Fruit fly (Drosophila melanogaster) whole organism, embryonic: Measurements from ENCODE around the gene CG10252.

Source experiments
- B-H1 ChIP-seq: fragments of 200-800 bp; sonication (Bioruptor generic); IDR thresholded peaks from 3 replicates; pipeline ENCODE4 v1.3.6; 2022; ENCODE audit warnings: missing biosample characterization, missing genetic modification characterization
- Bdp1 ChIP-seq: fragments of 200-800 bp; sonication (Bioruptor generic); optimal IDR thresholded peaks from 3 replicates; lab custom pipeline; 2016; ENCODE audit warnings: missing biosample characterization, missing genetic modification characterization
- CG10366 ChIP-seq: fragments of 200-800 bp; sonication (Bioruptor generic); IDR thresholded peaks from 2 replicates; pipeline ENCODE4 v1.3.6; 2022; ENCODE audit warnings: missing biosample characterization, missing genetic modification characterization
- CG10543 ChIP-seq: fragments of 200-800 bp; sonication (Bioruptor generic); optimal IDR thresholded peaks from 3 replicates; lab custom pipeline; 2017; ENCODE audit warnings: missing biosample characterization, mild to moderate bottlenecking, missing genetic modification characterization, moderate library complexity
- CG11093 ChIP-seq: fragments of 200-800 bp; sonication (Bioruptor generic); IDR thresholded peaks from 3 replicates; pipeline ENCODE4 v1.3.6; 2022; ENCODE audit warnings: missing biosample characterization, missing genetic modification characterization
- CG12236 ChIP-seq: fragments of 200-800 bp; sonication (Bioruptor generic); optimal IDR thresholded peaks from 2 replicates; lab custom pipeline; 2016; ENCODE audit warnings: missing biosample characterization, missing genetic modification characterization
- CG15011 ChIP-seq: fragments of 200-800 bp; sonication (Bioruptor generic); optimal IDR thresholded peaks from 3 replicates; lab custom pipeline; 2018; ENCODE audit warnings: missing biosample characterization, mild to moderate bottlenecking, missing genetic modification characterization
- CG17186 ChIP-seq: fragments of 200-800 bp; sonication (Bioruptor generic); optimal IDR thresholded peaks from 3 replicates; lab custom pipeline; 2017; ENCODE audit warnings: missing biosample characterization, missing genetic modification reagents, missing genetic modification characterization
- CG17912 ChIP-seq: fragments of 200-800 bp; sonication (Bioruptor generic); optimal IDR thresholded peaks from 2 replicates; lab custom pipeline; 2018; ENCODE audit warnings: missing biosample characterization, mild to moderate bottlenecking, missing genetic modification characterization
- CG18764 ChIP-seq: fragments of 200-800 bp; sonication (Bioruptor generic); optimal IDR thresholded peaks from 3 replicates; lab custom pipeline; 2016; ENCODE audit warnings: missing biosample characterization, missing genetic modification characterization
- CG2116 ChIP-seq: fragments of 200-800 bp; sonication (Bioruptor generic); optimal IDR thresholded peaks from 3 replicates; lab custom pipeline; 2018; ENCODE audit warnings: missing biosample characterization, mild to moderate bottlenecking, missing genetic modification characterization
- CG33213 ChIP-seq: fragments of 200-800 bp; sonication (Bioruptor generic); optimal IDR thresholded peaks from 3 replicates; lab custom pipeline; 2016; ENCODE audit warnings: missing biosample characterization, missing genetic modification characterization
- CG43689 ChIP-seq: fragments of 200-800 bp; sonication (Bioruptor generic); IDR thresholded peaks from 2 replicates; pipeline ENCODE4 v1.3.6; 2022; ENCODE audit warnings: missing biosample characterization, missing genetic modification characterization
- CG4854 ChIP-seq: fragments of 200-800 bp; sonication (Bioruptor generic); optimal IDR thresholded peaks from 2 replicates; lab custom pipeline; 2016; ENCODE audit warnings: missing biosample characterization, missing genetic modification characterization, inconsistent platforms
- CG6683 ChIP-seq: fragments of 200-800 bp; sonication (Bioruptor generic); optimal IDR thresholded peaks from 2 replicates; lab custom pipeline; 2017; ENCODE audit warnings: missing biosample characterization, mild to moderate bottlenecking, missing genetic modification characterization, missing genetic modification reagents
- CG7928 ChIP-seq: fragments of 200-800 bp; sonication (Bioruptor generic); optimal IDR thresholded peaks from 2 replicates; lab custom pipeline; 2017; ENCODE audit warnings: missing biosample characterization, mild to moderate bottlenecking, missing genetic modification characterization
- CG8924 ChIP-seq: fragments of 200-800 bp; optimal IDR thresholded peaks from 3 replicates; lab custom pipeline; 2019; ENCODE audit warnings: missing biosample characterization, mild to moderate bottlenecking, missing genetic modification characterization, moderate library complexity
- Dbx ChIP-seq: fragments of 200-800 bp; sonication (Bioruptor generic); IDR thresholded peaks from 3 replicates; pipeline ENCODE4 v1.3.6; 2022; ENCODE audit warnings: missing biosample characterization, missing genetic modification characterization
- Drgx ChIP-seq: fragments of 200-800 bp; sonication (Bioruptor generic); IDR thresholded peaks from 2 replicates; pipeline ENCODE4 v1.3.6; 2022; ENCODE audit warnings: missing biosample characterization, missing genetic modification characterization
- Kr ChIP-seq: fragments of 200-800 bp; sonication (Bioruptor generic); optimal IDR thresholded peaks from 2 replicates; lab custom pipeline; 2017; ENCODE audit warnings: missing biosample characterization, mild to moderate bottlenecking, missing genetic modification characterization
- Meics ChIP-seq: fragments of 200-800 bp; sonication (Bioruptor generic); optimal IDR thresholded peaks from 2 replicates; lab custom pipeline; 2017; ENCODE audit warnings: missing biosample characterization, mild to moderate bottlenecking, missing genetic modification characterization
- Mrtf ChIP-seq: fragments of 200-800 bp; sonication (Bioruptor generic); IDR thresholded peaks from 3 replicates; pipeline ENCODE4 v1.3.6; 2022; ENCODE audit warnings: missing biosample characterization, missing genetic modification characterization
- Myb ChIP-seq: fragments of 200-800 bp; sonication (Bioruptor generic); optimal IDR thresholded peaks from 2 replicates; lab custom pipeline; 2016; ENCODE audit warnings: missing biosample characterization, missing genetic modification characterization
- Rx ChIP-seq: fragments of 200-800 bp; sonication (Bioruptor generic); IDR thresholded peaks from 2 replicates; pipeline ENCODE4 v1.3.6; 2022; ENCODE audit warnings: missing biosample characterization, missing genetic modification characterization
- Sox102F ChIP-seq: fragments of 200-800 bp; sonication (Bioruptor generic); optimal IDR thresholded peaks from 2 replicates; lab custom pipeline; 2018; ENCODE audit warnings: missing biosample characterization, mild to moderate bottlenecking, missing genetic modification characterization, moderate library complexity
- ab ChIP-seq: fragments of 200-800 bp; sonication (Bioruptor generic); optimal IDR thresholded peaks from 2 replicates; lab custom pipeline; 2016; ENCODE audit warnings: missing biosample characterization, missing genetic modification characterization
- ato ChIP-seq: fragments of 200-800 bp; sonication (Bioruptor generic); IDR thresholded peaks from 2 replicates; pipeline ENCODE4 v1.3.6; 2022; ENCODE audit warnings: missing biosample characterization, missing genetic modification characterization; ENCODE audit not compliant: partially characterized antibody
- bbx ChIP-seq: fragments of 200-800 bp; sonication (Bioruptor generic); IDR thresholded peaks from 2 replicates; pipeline ENCODE4 v1.3.6; 2022; ENCODE audit warnings: missing biosample characterization, missing genetic modification characterization; ENCODE audit not compliant: partially characterized antibody
- bigmax ChIP-seq: fragments of 200-800 bp; sonication (Bioruptor generic); optimal IDR thresholded peaks from 2 replicates; lab custom pipeline; 2018; ENCODE audit warnings: missing biosample characterization, mild to moderate bottlenecking, missing genetic modification characterization
- cas ChIP-seq: fragments of 200-800 bp; sonication (Bioruptor generic); IDR thresholded peaks from 2 replicates; pipeline ENCODE4 v1.3.6; 2022; ENCODE audit warnings: missing biosample characterization, missing genetic modification characterization
- cato ChIP-seq: fragments of 200-800 bp; sonication (Bioruptor generic); optimal IDR thresholded peaks from 2 replicates; lab custom pipeline; 2016; ENCODE audit warnings: missing biosample characterization, missing genetic modification characterization, borderline replicate concordance
- fd64A ChIP-seq: fragments of 200-800 bp; sonication (Bioruptor generic); optimal IDR thresholded peaks from 3 replicates; lab custom pipeline; 2018; ENCODE audit warnings: missing biosample characterization, mild to moderate bottlenecking, missing genetic modification characterization
- ftz-f1 ChIP-seq: fragments of 200-800 bp; sonication (Bioruptor generic); optimal IDR thresholded peaks from 2 replicates; lab custom pipeline; 2016; ENCODE audit warnings: missing biosample characterization, missing genetic modification characterization
- h ChIP-seq: fragments of >200 bp; optimal IDR thresholded peaks from 2 replicates; lab custom pipeline; 2017
- ham ChIP-seq: fragments of 200-800 bp; sonication (Bioruptor generic); IDR thresholded peaks from 2 replicates; pipeline ENCODE4 v1.3.6; 2022; ENCODE audit warnings: missing biosample characterization, missing genetic modification characterization
- her ChIP-seq: fragments of 200-800 bp; sonication (Bioruptor generic); optimal IDR thresholded peaks from 2 replicates; lab custom pipeline; 2016; ENCODE audit warnings: missing biosample characterization, missing genetic modification characterization
- ind ChIP-seq: fragments of 200-800 bp; sonication (Bioruptor generic); optimal IDR thresholded peaks from 3 replicates; lab custom pipeline; 2016; ENCODE audit warnings: missing biosample characterization, missing genetic modification characterization
- inv ChIP-seq: fragments of 200-800 bp; sonication (Bioruptor generic); IDR thresholded peaks from 2 replicates; pipeline ENCODE4 v1.3.6; 2022; ENCODE audit warnings: missing biosample characterization, missing genetic modification characterization; ENCODE audit not compliant: partially characterized antibody
- jigr1 ChIP-seq: fragments of 200-800 bp; sonication (Bioruptor generic); IDR thresholded peaks from 3 replicates; pipeline ENCODE4 v1.3.6; 2022; ENCODE audit warnings: missing biosample characterization, missing genetic modification characterization
- mld ChIP-seq: fragments of 200-800 bp; sonication (Bioruptor generic); IDR thresholded peaks from 3 replicates; pipeline ENCODE4 v1.3.6; 2022; ENCODE audit warnings: missing biosample characterization, missing genetic modification characterization; ENCODE audit not compliant: partially characterized antibody
- otp ChIP-seq: fragments of 200-800 bp; sonication (Bioruptor generic); IDR thresholded peaks from 3 replicates; pipeline ENCODE4, ENCODE4 v1.3.6; 2022; ENCODE audit warnings: missing biosample characterization, missing genetic modification characterization
- prd ChIP-seq, 3 experiments: fragments of >200 bp in 2 of 3; fragments of 200-800 bp in 1 of 3; sonication (Bioruptor generic) in 1 of 3; optimal IDR thresholded peaks in 2 of 3; IDR thresholded peaks in 1 of 3; 2 replicates in 2 of 3; 3 replicates in 1 of 3; pipeline versions ENCODE4 v1.3.6 to Lab custom; 2017 to 2022; ENCODE audit warnings: missing biosample characterization in 1 of 3, missing genetic modification characterization in 1 of 3
- ranshi ChIP-seq: fragments of 200-800 bp; sonication (Bioruptor generic); IDR thresholded peaks from 2 replicates; pipeline ENCODE4 v1.3.6; 2022; ENCODE audit warnings: missing biosample characterization, missing genetic modification characterization
- ro ChIP-seq: fragments of 200-800 bp; sonication (Bioruptor generic); IDR thresholded peaks from 2 replicates; pipeline ENCODE4 v1.3.6; 2022; ENCODE audit warnings: missing biosample characterization, missing genetic modification characterization
- slbo ChIP-seq: fragments of 200-800 bp; sonication (Bioruptor generic); IDR thresholded peaks from 2 replicates; pipeline ENCODE4 v1.3.6; 2022; ENCODE audit warnings: missing biosample characterization, missing genetic modification characterization
- slou ChIP-seq: fragments of 200-800 bp; sonication (Bioruptor generic); optimal IDR thresholded peaks from 3 replicates; lab custom pipeline; 2016; ENCODE audit warnings: missing biosample characterization, missing genetic modification characterization
- tin ChIP-seq: fragments of 200-800 bp; sonication (Bioruptor generic); optimal IDR thresholded peaks from 3 replicates; lab custom pipeline; 2016; ENCODE audit warnings: missing biosample characterization, missing genetic modification characterization
- tll ChIP-seq, 2 experiments: fragments of 200-800 bp in 1 of 2; fragments of >200 bp in 1 of 2; sonication (Bioruptor generic) in 1 of 2; optimal IDR thresholded peaks; 2 replicates each; lab custom pipeline; 2017 to 2019; ENCODE audit warnings: missing biosample characterization in 2 of 2, missing genetic modification characterization in 2 of 2, mild to moderate bottlenecking in 1 of 2, moderate library complexity in 1 of 2
- vfl ChIP-seq: fragments of 200-800 bp; sonication (Bioruptor generic); optimal IDR thresholded peaks from 2 replicates; lab custom pipeline; 2016; ENCODE audit warnings: missing biosample characterization, missing genetic modification characterization
- z ChIP-seq: fragments of 200-800 bp; sonication (Bioruptor generic); IDR thresholded peaks from 3 replicates; pipeline ENCODE4 v1.3.6; 2022; ENCODE audit warnings: missing biosample characterization, missing genetic modification characterization

CG10252 gene

dm6 chr3R:23722680-23723372 is 26.8 kb upstream of the CG10252 start, which contains the start of gene CG10365 (continued):
- TF ChIP-seq ranshi (GFP tag; lab: Robert Waterston, UW) (peak; percentile 88), CG2116 (peak; percentile 56), CG11093 (GFP tag; lab: Robert Waterston, UW) (peak; percentile 69; the same call in 2 of the 3 replicates), vfl (no peak), CG17186 (GFP tag; lab: Kevin White, UChicago) (no peak), CG18764 (GFP tag; lab: Kevin White, UChicago) (peak; percentile 56), ato (no peak), CG7928 (GFP tag; lab: Kevin White, UChicago) (no peak), Drgx (peak; percentile 85), otp (GFP tag; lab: Robert Waterston, UW) (0 out of 3 replicates have a peak, but pooled peaks have one; percentile 19), CG43689 (GFP tag; lab: Robert Waterston, UW) (peak; percentile 59), CG33213 (GFP tag; lab: Kevin White, UChicago) (no peak), CG4854 (GFP tag; lab: Kevin White, UChicago) (no peak), CG10543 (GFP tag; lab: Kevin White, UChicago) (peak; percentile 69), jigr1 (GFP tag; lab: Robert Waterston, UW) (no peak), fd64A (no peak), inv (GFP tag; lab: Robert Waterston, UW) (no peak), tin (peak; percentile 67), her (GFP tag; lab: Kevin White, UChicago) (no peak), cas (GFP tag; lab: Robert Waterston, UW) (0 out of 2 replicates have a peak, but pooled peaks have one; percentile 50), tll (GFP tag; optimal IDR thresholded peaks at IDR 0.05; lab: Kevin White, UChicago) (no peak), CG15011 (peak; percentile 87), slou (GFP tag; lab: Kevin White, UChicago) (peak; percentile 57), Mrtf (GFP tag; lab: Robert Waterston, UW) (peak; percentile 20; the same call in 1 of the 3 replicates), CG10366 (GFP tag; lab: Robert Waterston, UW) (peak; percentile 83), ab (GFP tag; lab: Kevin White, UChicago) (no peak), cato (peak; percentile 23), Rx (GFP tag; lab: Robert Waterston, UW) (no peak), CG12236 (GFP tag; lab: Kevin White, UChicago) (no peak), Myb (GFP tag; lab: Kevin White, UChicago) (no peak), ham (GFP tag; lab: Robert Waterston, UW) (no peak), Bdp1 (GFP tag; lab: Kevin White, UChicago) (no peak), CG6683 (GFP tag; lab: Kevin White, UChicago) (peak; percentile 85), ftz-f1 (GFP tag; lab: Kevin White, UChicago) (no peak), Kr (GFP tag; lab: Kevin White, UChicago) (no peak), Meics (GFP tag; lab: Kevin White, UChicago) (peak; percentile 93), slbo (GFP tag; lab: Robert Waterston, UW) (peak; percentile 94), ind (peak; percentile 81), Dbx (GFP tag; lab: Robert Waterston, UW) (peak; percentile 85), B-H1 (GFP tag; lab: Robert Waterston, UW) (peak; percentile 77), bigmax (no peak), CG8924 (peak; percentile 85), z (GFP tag; lab: Robert Waterston, UW) (0 out of 3 replicates have a peak, but pooled peaks have one; percentile 29), Sox102F (GFP tag; lab: Kevin White, UChicago) (peak; percentile 93), mld (GFP tag; lab: Robert Waterston, UW) (no peak), prd (optimal IDR thresholded peaks at IDR 0.05; lab: Kevin White, UChicago) (no peak), prd (GFP tag; IDR thresholded peaks at IDR 0.05; lab: Robert Waterston, UW) (peak; percentile 77), ro (no peak), h (lab: Kevin White, UChicago) (no peak), bbx (GFP tag; lab: Robert Waterston, UW) (0 out of 2 replicates have a peak, but pooled peaks have one; percentile 13), CG17912 (GFP tag; lab: Kevin White, UChicago) (no peak)
